Worm (Caenorhabditis elegans) whole organism, mixed stage, embryonic: ENCODE results near the gene basl-1.

Source experiments
- ces-1 ChIP-seq: fragments of 150-350 bp; optimal IDR thresholded peaks from 2 replicates; lab custom pipeline; 2014; ENCODE audit warnings: missing biosample characterization, missing genetic modification reagents, missing genetic modification characterization
- elt-1 ChIP-seq: sonication (generic microtip); optimal IDR thresholded peaks from 2 replicates; lab custom pipeline; 2017; ENCODE audit warnings: missing genetic modification characterization, mild to moderate bottlenecking, missing compliant biosample characterization, antibody characterized with exemption, moderate library complexity, borderline replicate concordance; ENCODE audit not compliant: insufficient read depth
- lin-13 ChIP-seq: fragments of 150-350 bp; optimal IDR thresholded peaks from 2 replicates; lab custom pipeline; 2014; ENCODE audit warnings: missing biosample characterization, missing genetic modification characterization
- lsy-2 ChIP-seq: fragments of 150-350 bp; optimal IDR thresholded peaks from 2 replicates; lab custom pipeline; 2014; ENCODE audit warnings: missing biosample characterization, missing genetic modification characterization
- mep-1 ChIP-seq: fragments of 150-350 bp; optimal IDR thresholded peaks from 2 replicates; lab custom pipeline; 2017; ENCODE audit warnings: missing biosample characterization, missing genetic modification reagents, missing genetic modification characterization, inconsistent platforms
- nhr-237 ChIP-seq: fragments of 150-350 bp; optimal IDR thresholded peaks from 2 replicates; lab custom pipeline; 2014; ENCODE audit warnings: missing biosample characterization, missing genetic modification characterization
- nhr-76 ChIP-seq: sonication (generic microtip); optimal IDR thresholded peaks from 2 replicates; lab custom pipeline; 2017; ENCODE audit warnings: missing biosample characterization, missing genetic modification characterization
- unc-62 ChIP-seq: fragments of 150-350 bp; optimal IDR thresholded peaks from 2 replicates; lab custom pipeline; 2014; ENCODE audit warnings: missing biosample characterization, missing genetic modification reagents, missing genetic modification characterization
- ztf-11 ChIP-seq: fragments of 150-350 bp; optimal IDR thresholded peaks from 2 replicates; lab custom pipeline; 2014; ENCODE audit warnings: missing biosample characterization, missing genetic modification characterization

DNA sequence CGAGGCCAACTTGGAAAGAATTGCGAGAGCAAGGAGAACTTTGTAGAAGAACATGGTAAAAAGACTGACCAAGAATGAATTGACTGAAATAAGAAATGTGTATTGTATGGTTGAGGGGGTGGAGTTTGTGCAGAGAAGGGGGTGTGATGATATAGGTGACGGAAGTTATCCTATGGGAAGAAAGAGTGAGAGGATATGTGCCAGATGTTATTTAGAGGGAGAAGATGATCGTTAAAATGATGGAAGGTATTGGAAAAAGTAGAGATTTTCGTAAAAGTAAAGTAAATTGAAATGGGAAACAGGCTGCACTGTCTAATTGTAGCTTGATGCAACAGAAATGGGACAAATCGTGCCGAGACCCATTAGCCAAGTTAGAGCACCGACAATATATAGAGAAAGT lies 42.2 kb downstream of the basl-1 start, which contains the start of gene sdz-21:
- TF ChIP-seq ztf-11 (tag; lab: Kevin White, UChicago) (no peak), mep-1 (no peak), elt-1 (no peak), nhr-237 (tag; lab: Kevin White, UChicago) (no peak), lin-13 (tag; lab: Kevin White, UChicago) (no peak), lsy-2 (tag; lab: Kevin White, UChicago) (no peak), ces-1 (GFP tag; lab: Kevin White, UChicago) (no peak), unc-62 (GFP tag; lab: Kevin White, UChicago) (no peak), nhr-76 (tag; lab: Kevin White, UChicago) (no peak)
